Fruit fly (Drosophila melanogaster) whole organism, pupa: ENCODE measurements around the gene CG34348.
A peak's percentile ranks its signal among the peaks of the same experiment; 100 is the strongest.

ENCODE experiments used
- CG13204 ChIP-seq: fragments of 200-800 bp; sonication (Bioruptor generic); optimal IDR thresholded peaks from 2 replicates; lab custom pipeline; 2018; ENCODE audit warnings: missing biosample characterization, mild to moderate bottlenecking, missing genetic modification characterization, moderate library complexity
- CG15710 ChIP-seq: fragments of 200-800 bp; sonication (Bioruptor generic); optimal IDR thresholded peaks from 2 replicates; lab custom pipeline; 2018; ENCODE audit warnings: missing biosample characterization, mild to moderate bottlenecking, missing genetic modification characterization, moderate library complexity
- CG32121 ChIP-seq: fragments of 200-800 bp; sonication (Bioruptor generic); IDR thresholded peaks from 2 replicates; pipeline ENCODE4 v1.3.6; 2022; ENCODE audit warnings: missing biosample characterization, missing genetic modification characterization
- CG34367 ChIP-seq: fragments of 200-800 bp; sonication (Bioruptor generic); optimal IDR thresholded peaks from 2 replicates; lab custom pipeline; 2018; ENCODE audit warnings: missing biosample characterization, mild to moderate bottlenecking, missing genetic modification characterization
- CG4496 ChIP-seq: fragments of 200-800 bp; sonication (Bioruptor generic); IDR thresholded peaks from 3 replicates; pipeline ENCODE4 v1.3.6; 2022; ENCODE audit warnings: missing biosample characterization, missing genetic modification characterization
- CG9948 ChIP-seq: fragments of 200-800 bp; sonication (Bioruptor generic); optimal IDR thresholded peaks from 2 replicates; lab custom pipeline; 2018; ENCODE audit warnings: missing biosample characterization, mild to moderate bottlenecking, missing genetic modification characterization, moderate library complexity
- D1 ChIP-seq: fragments of 200-800 bp; sonication (Bioruptor generic); optimal IDR thresholded peaks from 2 replicates; lab custom pipeline; 2018; ENCODE audit warnings: missing biosample characterization, mild to moderate bottlenecking, missing genetic modification characterization, moderate library complexity
- Snoo ChIP-seq: fragments of 200-800 bp; sonication (Bioruptor generic); optimal IDR thresholded peaks from 3 replicates; lab custom pipeline; 2017; ENCODE audit warnings: missing biosample characterization, mild to moderate bottlenecking, missing genetic modification characterization, inconsistent platforms
- fd96Ca ChIP-seq: fragments of 200-800 bp; sonication (Bioruptor generic); IDR thresholded peaks from 3 replicates; pipeline ENCODE4 v1.3.6; 2022; ENCODE audit warnings: missing biosample characterization, missing genetic modification characterization

Gene CG34348

dm6 chrX:11391364-11391915 is 51.8 kb downstream of the CG34348 start:
- TF ChIP-seq fd96Ca (GFP tag; lab: Robert Waterston, UW): 0 out of 3 replicates have a peak, but pooled peaks have one; percentile 7
- no peak for TF ChIP-seq D1 (tag; lab: Kevin White, UChicago)
- no peak for TF ChIP-seq CG9948 (tag; lab: Kevin White, UChicago)
- TF ChIP-seq CG32121: no peak; the same call in 1 of the 2 replicates
- TF ChIP-seq CG4496: no peak

dm6 chrX:11393003-11393620 is 53.4 kb downstream of the CG34348 start:
- no peak for TF ChIP-seq CG13204 (GFP tag; lab: Kevin White, UChicago)
- TF ChIP-seq CG4496: 0 out of 3 replicates have a peak, but pooled peaks have one; percentile 11
- no peak for TF ChIP-seq CG15710 (tag; lab: Kevin White, UChicago)
- TF ChIP-seq CG34367: no peak
- no peak for TF ChIP-seq Snoo (tag; lab: Kevin White, UChicago)
- no peak for TF ChIP-seq CG9948 (tag; lab: Kevin White, UChicago)
- TF ChIP-seq CG32121: peak; percentile 50; the same call in 1 of the 2 replicates
- no peak for TF ChIP-seq D1 (tag; lab: Kevin White, UChicago)
- TF ChIP-seq, all 21 proteins: peak for 2
